Fruit fly (Drosophila melanogaster) whole organism, embryonic: ENCODE measurements around the gene IFT43.

ENCODE experiments used
- BEAF-32 ChIP-seq: fragments of 200-800 bp; sonication (Bioruptor generic); optimal IDR thresholded peaks from 3 replicates; lab custom pipeline; 2017; ENCODE audit warnings: missing biosample characterization, missing genetic modification characterization, mild to moderate bottlenecking, moderate library complexity, missing genetic modification reagents
- CG10267 ChIP-seq: fragments of 200-800 bp; sonication (Bioruptor generic); optimal IDR thresholded peaks from 2 replicates; lab custom pipeline; 2018; ENCODE audit warnings: missing biosample characterization, mild to moderate bottlenecking, missing genetic modification characterization, moderate library complexity
- CG10274 ChIP-seq: fragments of 200-800 bp; sonication (Bioruptor generic); optimal IDR thresholded peaks from 3 replicates; lab custom pipeline; 2017; ENCODE audit warnings: missing biosample characterization, mild to moderate bottlenecking, missing genetic modification characterization
- CG10431 ChIP-seq: fragments of 200-800 bp; sonication (Bioruptor generic); optimal IDR thresholded peaks from 3 replicates; lab custom pipeline; 2018; ENCODE audit warnings: missing biosample characterization, mild to moderate bottlenecking, missing genetic modification characterization
- CG10959 ChIP-seq: fragments of 200-800 bp; sonication (Bioruptor generic); IDR thresholded peaks from 2 replicates; pipeline ENCODE4 v1.3.6; 2022; ENCODE audit warnings: missing biosample characterization, missing genetic modification characterization
- CG10979 ChIP-seq: fragments of 200-800 bp; sonication (Bioruptor generic); optimal IDR thresholded peaks from 2 replicates; lab custom pipeline; 2018; ENCODE audit warnings: missing biosample characterization, mild to moderate bottlenecking, missing genetic modification characterization, moderate library complexity
- CG11560 ChIP-seq: fragments of 200-800 bp; sonication (Bioruptor generic); IDR thresholded peaks from 3 replicates; pipeline ENCODE4 v1.3.6; 2022; ENCODE audit warnings: missing biosample characterization, missing genetic modification characterization
- CG14965 ChIP-seq: fragments of 200-800 bp; sonication (Bioruptor generic); optimal IDR thresholded peaks from 2 replicates; lab custom pipeline; 2016; ENCODE audit warnings: missing biosample characterization, missing genetic modification characterization, borderline replicate concordance
- CG15696 ChIP-seq: fragments of 200-800 bp; sonication (Bioruptor generic); optimal IDR thresholded peaks from 2 replicates; lab custom pipeline; 2019; ENCODE audit warnings: missing biosample characterization, mild to moderate bottlenecking, missing genetic modification characterization, moderate library complexity
- CG16779 ChIP-seq: fragments of 200-800 bp; sonication (Bioruptor generic); IDR thresholded peaks from 2 replicates; pipeline ENCODE4 v1.3.6; 2022; ENCODE audit warnings: missing biosample characterization, missing genetic modification characterization
- CG17186 ChIP-seq: fragments of 200-800 bp; sonication (Bioruptor generic); optimal IDR thresholded peaks from 3 replicates; lab custom pipeline; 2017; ENCODE audit warnings: missing biosample characterization, missing genetic modification reagents, missing genetic modification characterization
- CG2116 ChIP-seq: fragments of 200-800 bp; sonication (Bioruptor generic); optimal IDR thresholded peaks from 3 replicates; lab custom pipeline; 2018; ENCODE audit warnings: missing biosample characterization, mild to moderate bottlenecking, missing genetic modification characterization
- CG2129 ChIP-seq: fragments of 200-800 bp; sonication (Bioruptor generic); IDR thresholded peaks from 2 replicates; pipeline ENCODE4 v1.3.6; 2022; ENCODE audit warnings: missing biosample characterization, missing genetic modification characterization; ENCODE audit not compliant: partially characterized antibody
- CG2875 ChIP-seq: fragments of 200-800 bp; sonication (Bioruptor generic); optimal IDR thresholded peaks from 2 replicates; lab custom pipeline; 2017; ENCODE audit warnings: missing biosample characterization, mild to moderate bottlenecking, missing genetic modification characterization, missing genetic modification reagents
- CG33213 ChIP-seq: fragments of 200-800 bp; sonication (Bioruptor generic); optimal IDR thresholded peaks from 3 replicates; lab custom pipeline; 2016; ENCODE audit warnings: missing biosample characterization, missing genetic modification characterization
- CG33557 ChIP-seq: fragments of 200-800 bp; sonication (Bioruptor generic); optimal IDR thresholded peaks from 2 replicates; lab custom pipeline; 2019; ENCODE audit warnings: missing biosample characterization, mild to moderate bottlenecking, missing genetic modification characterization, moderate library complexity
- CG5180 ChIP-seq: fragments of 200-800 bp; sonication (Bioruptor generic); optimal IDR thresholded peaks from 3 replicates; lab custom pipeline; 2017; ENCODE audit warnings: missing biosample characterization, missing genetic modification characterization, mild to moderate bottlenecking, moderate library complexity, missing genetic modification reagents
- CG5245 ChIP-seq: fragments of 200-800 bp; sonication (Bioruptor generic); optimal IDR thresholded peaks from 3 replicates; lab custom pipeline; 2016; ENCODE audit warnings: missing biosample characterization, missing genetic modification characterization
- CG7372 ChIP-seq: fragments of 200-800 bp; sonication (Bioruptor generic); IDR thresholded peaks from 2 replicates; pipeline ENCODE4 v1.3.6; 2022; ENCODE audit warnings: missing biosample characterization, missing genetic modification characterization
- CG9797 ChIP-seq: fragments of 200-800 bp; sonication (Bioruptor generic); optimal IDR thresholded peaks from 3 replicates; lab custom pipeline; 2018; ENCODE audit warnings: missing biosample characterization, mild to moderate bottlenecking, missing genetic modification characterization
- Camta ChIP-seq: fragments of 200-800 bp; sonication (Bioruptor generic); optimal IDR thresholded peaks from 2 replicates; lab custom pipeline; 2016; ENCODE audit warnings: missing biosample characterization, missing genetic modification characterization
- CkIIα-i1 ChIP-seq: fragments of 200-800 bp; sonication (Bioruptor generic); IDR thresholded peaks from 2 replicates; pipeline ENCODE4 v1.3.6; 2022; ENCODE audit warnings: missing biosample characterization, missing genetic modification characterization
- D19A ChIP-seq: fragments of 200-800 bp; optimal IDR thresholded peaks from 3 replicates; lab custom pipeline; 2019; ENCODE audit warnings: missing biosample characterization, mild to moderate bottlenecking, missing genetic modification characterization, moderate library complexity
- Doc3 ChIP-seq: fragments of 200-800 bp; sonication (Bioruptor generic); IDR thresholded peaks from 3 replicates; pipeline ENCODE4 v1.3.6; 2022; ENCODE audit warnings: missing biosample characterization, missing genetic modification characterization; ENCODE audit not compliant: partially characterized antibody
- E2f1 ChIP-seq: fragments of 200-800 bp; sonication (Bioruptor generic); IDR thresholded peaks from 2 replicates; pipeline ENCODE4 v1.3.6; 2022; ENCODE audit warnings: missing biosample characterization, missing genetic modification characterization
- E2f2 ChIP-seq: fragments of 200-800 bp; sonication (Bioruptor generic); IDR thresholded peaks from 2 replicates; pipeline ENCODE4 v1.3.6; 2022; ENCODE audit warnings: missing biosample characterization, missing genetic modification characterization
- H2.0 ChIP-seq: fragments of 200-800 bp; sonication (Bioruptor generic); IDR thresholded peaks from 2 replicates; pipeline ENCODE4 v1.3.6; 2022; ENCODE audit warnings: missing biosample characterization, missing genetic modification characterization
- HLHmδ ChIP-seq: fragments of 200-800 bp; sonication (Bioruptor generic); optimal IDR thresholded peaks from 2 replicates; lab custom pipeline; 2018; ENCODE audit warnings: missing biosample characterization, mild to moderate bottlenecking, missing genetic modification characterization, moderate library complexity
- HmgZ ChIP-seq: fragments of 200-800 bp; sonication (Bioruptor generic); optimal IDR thresholded peaks from 2 replicates; lab custom pipeline; 2018; ENCODE audit warnings: missing biosample characterization, mild to moderate bottlenecking, missing genetic modification characterization
- Myb ChIP-seq: fragments of 200-800 bp; sonication (Bioruptor generic); optimal IDR thresholded peaks from 2 replicates; lab custom pipeline; 2016; ENCODE audit warnings: missing biosample characterization, missing genetic modification characterization
- NC2β ChIP-seq: fragments of 200-800 bp; sonication (Bioruptor generic); optimal IDR thresholded peaks from 2 replicates; lab custom pipeline; 2016; ENCODE audit warnings: missing biosample characterization, missing genetic modification characterization
- Nf-YA ChIP-seq: fragments of 200-800 bp; sonication (Bioruptor generic); IDR thresholded peaks from 2 replicates; pipeline ENCODE4 v1.3.6; 2022; ENCODE audit warnings: missing biosample characterization, missing genetic modification characterization
- Optix ChIP-seq: fragments of 200-800 bp; sonication (Bioruptor generic); IDR thresholded peaks from 3 replicates; pipeline ENCODE4 v1.3.6; 2022; ENCODE audit warnings: missing biosample characterization, missing genetic modification characterization
- PHDP ChIP-seq: fragments of 200-800 bp; sonication (Bioruptor generic); optimal IDR thresholded peaks from 3 replicates; lab custom pipeline; 2018; ENCODE audit warnings: missing biosample characterization, mild to moderate bottlenecking, missing genetic modification characterization, moderate library complexity
- Ravus ChIP-seq: fragments of 200-800 bp; sonication (Bioruptor generic); IDR thresholded peaks from 2 replicates; pipeline ENCODE4 v1.3.6; 2022; ENCODE audit warnings: missing biosample characterization, missing genetic modification characterization
- Six4 ChIP-seq: fragments of 200-800 bp; sonication (Bioruptor generic); optimal IDR thresholded peaks from 2 replicates; lab custom pipeline; 2016; ENCODE audit warnings: missing biosample characterization, missing genetic modification characterization
- Sry-δ ChIP-seq: fragments of 200-800 bp; sonication (Bioruptor generic); optimal IDR thresholded peaks from 2 replicates; lab custom pipeline; 2016; ENCODE audit warnings: missing biosample characterization, missing genetic modification characterization
- Tbp ChIP-seq: fragments of >200 bp; optimal IDR thresholded peaks from 2 replicates; lab custom pipeline; 2018; ENCODE audit warnings: missing biosample characterization, missing genetic modification characterization
- amos ChIP-seq: fragments of 200-800 bp; sonication (Bioruptor generic); IDR thresholded peaks from 2 replicates; pipeline ENCODE4 v1.3.6; 2022; ENCODE audit warnings: missing biosample characterization, missing genetic modification characterization; ENCODE audit not compliant: partially characterized antibody
- az2 ChIP-seq: fragments of 200-800 bp; sonication (Bioruptor generic); optimal IDR thresholded peaks from 3 replicates; lab custom pipeline; 2016; ENCODE audit warnings: missing biosample characterization, missing genetic modification characterization
- bigmax ChIP-seq: fragments of 200-800 bp; sonication (Bioruptor generic); optimal IDR thresholded peaks from 2 replicates; lab custom pipeline; 2018; ENCODE audit warnings: missing biosample characterization, mild to moderate bottlenecking, missing genetic modification characterization
- cg ChIP-seq: fragments of 200-800 bp; sonication (Bioruptor generic); optimal IDR thresholded peaks from 3 replicates; lab custom pipeline; 2019; ENCODE audit warnings: missing biosample characterization, mild to moderate bottlenecking, missing genetic modification characterization, moderate library complexity
- fd64A ChIP-seq: fragments of 200-800 bp; sonication (Bioruptor generic); optimal IDR thresholded peaks from 3 replicates; lab custom pipeline; 2018; ENCODE audit warnings: missing biosample characterization, mild to moderate bottlenecking, missing genetic modification characterization
- lab ChIP-seq: fragments of 200-800 bp; sonication (Bioruptor generic); optimal IDR thresholded peaks from 3 replicates; lab custom pipeline; 2017; ENCODE audit warnings: missing biosample characterization, missing genetic modification characterization, mild to moderate bottlenecking, moderate library complexity, missing genetic modification reagents
- lilli ChIP-seq: fragments of 200-800 bp; sonication (Bioruptor generic); optimal IDR thresholded peaks from 3 replicates; lab custom pipeline; 2016; ENCODE audit warnings: missing biosample characterization, missing genetic modification characterization
- maf-S ChIP-seq: fragments of 200-800 bp; sonication (Bioruptor generic); optimal IDR thresholded peaks from 2 replicates; lab custom pipeline; 2016; ENCODE audit warnings: missing biosample characterization, missing genetic modification characterization
- nmo ChIP-seq: fragments of 200-800 bp; sonication (Bioruptor generic); optimal IDR thresholded peaks from 2 replicates; lab custom pipeline; 2018; ENCODE audit warnings: missing biosample characterization, mild to moderate bottlenecking, missing genetic modification characterization, moderate library complexity
- tll ChIP-seq, 2 experiments: fragments of 200-800 bp in 1 of 2; fragments of >200 bp in 1 of 2; sonication (Bioruptor generic) in 1 of 2; optimal IDR thresholded peaks; 2 replicates each; lab custom pipeline; 2017 to 2019; ENCODE audit warnings: missing biosample characterization in 2 of 2, missing genetic modification characterization in 2 of 2, mild to moderate bottlenecking in 1 of 2, moderate library complexity in 1 of 2
- wor ChIP-seq: fragments of 200-800 bp; sonication (Bioruptor generic); IDR thresholded peaks from 2 replicates; pipeline ENCODE4 v1.3.6; 2022; ENCODE audit warnings: missing biosample characterization, missing genetic modification characterization

The IFT43 gene

DNA sequence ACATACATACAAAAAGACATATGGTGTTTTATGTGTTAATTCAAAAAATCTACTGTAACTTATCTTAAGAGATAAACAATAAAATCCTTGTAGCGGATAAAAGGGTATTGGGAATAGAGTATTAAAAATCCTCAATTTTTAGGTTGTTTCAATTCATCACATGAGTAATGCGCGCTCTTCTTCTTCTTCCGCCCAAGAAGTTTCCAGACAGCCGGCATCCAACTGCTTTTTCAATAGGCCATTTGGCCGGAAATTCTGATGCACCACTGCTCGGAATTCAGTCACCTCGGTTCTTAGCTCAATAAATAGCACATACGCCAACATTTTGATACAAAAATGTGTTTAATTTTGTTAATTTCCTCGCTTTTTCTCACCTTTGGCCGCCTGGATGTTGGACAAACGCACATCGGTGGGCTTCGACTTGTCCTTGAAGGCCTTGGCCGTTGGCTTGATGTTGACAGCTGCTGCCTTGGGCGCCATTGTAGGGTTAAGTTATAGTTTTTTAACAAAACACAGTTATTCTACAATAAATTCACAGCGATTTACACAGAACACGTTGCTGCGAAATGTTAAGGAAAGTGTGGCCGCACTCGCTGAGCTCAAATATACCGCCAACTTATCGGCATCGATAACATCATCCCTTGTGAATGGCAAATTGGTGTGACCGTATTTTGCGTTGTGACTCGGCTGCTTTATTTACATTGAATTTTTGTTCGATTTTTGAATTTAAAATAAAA lies 2.3 kb downstream of the IFT43 start, which contains the start of the genes CCT4 and CG6153 (continued):
- TF ChIP-seq maf-S (GFP tag; lab: Kevin White, UChicago), result no peak
- no peak for TF ChIP-seq CG7372 (GFP tag; lab: Robert Waterston, UW)
- no peak for TF ChIP-seq Camta (GFP tag; lab: Kevin White, UChicago)
- TF ChIP-seq lab (GFP tag; lab: Kevin White, UChicago), result no peak
- no peak for TF ChIP-seq lilli
- TF ChIP-seq CG9797, result peak; percentile 84
- peak; percentile 68 for TF ChIP-seq E2f2
- TF ChIP-seq nmo (GFP tag; lab: Kevin White, UChicago), result peak; percentile 36
- TF ChIP-seq Doc3 (GFP tag; lab: Robert Waterston, UW), result 0 out of 3 replicates have a peak, but pooled peaks have one; percentile 12
- TF ChIP-seq H2.0 (GFP tag; lab: Robert Waterston, UW), result no peak
- TF ChIP-seq bigmax (GFP tag; lab: Kevin White, UChicago), result no peak
- TF ChIP-seq Six4 (GFP tag; lab: Kevin White, UChicago), result no peak
- TF ChIP-seq CG5180 (GFP tag; lab: Kevin White, UChicago), result no peak
- peak; percentile 44 for TF ChIP-seq Sry-δ (GFP tag; lab: Kevin White, UChicago)
- TF ChIP-seq Optix (GFP tag; lab: Robert Waterston, UW), result no peak
- TF ChIP-seq PHDP, result no peak
- peak; percentile 54 for TF ChIP-seq amos
- no peak for TF ChIP-seq CG15696 (tag; lab: Kevin White, UChicago)
- no peak for TF ChIP-seq cg (GFP tag; lab: Kevin White, UChicago)
- TF ChIP-seq CG10959 (GFP tag; lab: Robert Waterston, UW), result no peak
- TF ChIP-seq D19A (tag; lab: Kevin White, UChicago), result peak; percentile 57
- peak; percentile 2 for TF ChIP-seq CG10979 (tag; lab: Kevin White, UChicago)
- no peak for TF ChIP-seq CG10267
- no peak for TF ChIP-seq Nf-YA (GFP tag; lab: Robert Waterston, UW)
- no peak for TF ChIP-seq az2 (GFP tag; lab: Kevin White, UChicago)
- TF ChIP-seq Myb (GFP tag; lab: Kevin White, UChicago), result peak; percentile 43
- no peak for TF ChIP-seq CkIIα-i1 (GFP tag; lab: Robert Waterston, UW)
- no peak for TF ChIP-seq CG16779 (GFP tag; lab: Robert Waterston, UW)
- no peak for TF ChIP-seq CG11560 (tag; lab: Robert Waterston, UW)
- TF ChIP-seq CG33557, result no peak
- TF ChIP-seq E2f1 (GFP tag; lab: Robert Waterston, UW), result no peak
- TF ChIP-seq CG2129 (GFP tag; lab: Robert Waterston, UW), result no peak
- TF ChIP-seq CG17186 (GFP tag; lab: Kevin White, UChicago), result peak; percentile 7
- peak; percentile 57 for TF ChIP-seq CG2116 (GFP tag; lab: Kevin White, UChicago)
- peak; percentile 3 for TF ChIP-seq HmgZ (tag; lab: Kevin White, UChicago)
- TF ChIP-seq BEAF-32 (GFP tag; lab: Kevin White, UChicago), result peak; percentile 64
- TF ChIP-seq HLHmδ (GFP tag; lab: Kevin White, UChicago), result no peak
- no peak for TF ChIP-seq CG5245
- TF ChIP-seq CG14965 (GFP tag; lab: Kevin White, UChicago), result no peak
- no peak for TF ChIP-seq Ravus (GFP tag; lab: Robert Waterston, UW)
- peak; percentile 6 for TF ChIP-seq Tbp (GFP tag; lab: Kevin White, UChicago)
- TF ChIP-seq fd64A (GFP tag; lab: Kevin White, UChicago), result no peak
- no peak for TF ChIP-seq wor (GFP tag; lab: Robert Waterston, UW)
- TF ChIP-seq CG10431 (GFP tag; lab: Kevin White, UChicago), result no peak
- no peak for TF ChIP-seq NC2β (GFP tag; lab: Kevin White, UChicago)
- peak; percentile 12 for TF ChIP-seq CG33213 (GFP tag; lab: Kevin White, UChicago)
- TF ChIP-seq CG2875 (GFP tag; lab: Kevin White, UChicago), result no peak
- TF ChIP-seq tll (GFP tag; optimal IDR thresholded peaks at IDR 0.05; lab: Kevin White, UChicago), result peak in 1 of 2 experiments; percentile 50
- no peak for TF ChIP-seq CG10274 (GFP tag; lab: Kevin White, UChicago)
